Worm (Caenorhabditis elegans) whole organism, L4 larva: ENCODE measurements around the gene lin-36.

ENCODE experiments used
- F44E2.7 ChIP-seq: fragments of 200-800 bp; sonication (Bioruptor generic); IDR thresholded peaks from 2 replicates; pipeline ENCODE4 v2.1.2; 2022; ENCODE audit warnings: missing genetic modification characterization, missing compliant biosample characterization
- aly-2 ChIP-seq: sonication (generic microtip); optimal IDR thresholded peaks from 2 replicates; lab custom pipeline; 2018; ENCODE audit warnings: missing biosample characterization, missing genetic modification characterization
- ama-1 ChIP-seq: fragments of 150-350 bp; optimal IDR thresholded peaks from 2 replicates; lab custom pipeline; 2014; ENCODE audit warnings: inconsistent platforms, mixed read lengths
- dpl-1 ChIP-seq: fragments of 150-350 bp; optimal IDR thresholded peaks from 2 replicates; lab custom pipeline; 2014; ENCODE audit warnings: missing biosample characterization, missing genetic modification reagents, missing genetic modification characterization
- egl-27 ChIP-seq: sonication (generic microtip); optimal IDR thresholded peaks from 3 replicates; lab custom pipeline; 2017; ENCODE audit warnings: missing biosample characterization, missing genetic modification reagents, missing genetic modification characterization
- lsy-2 ChIP-seq, 2 experiments: fragments of 150-350 bp in 1 of 2; sonication (generic microtip) in 1 of 2; optimal IDR thresholded peaks; 2 replicates each; lab custom pipeline; 2014 to 2017; ENCODE audit warnings: missing biosample characterization in 2 of 2, missing genetic modification characterization in 2 of 2
- nhr-28 ChIP-seq: fragments of 150-350 bp; optimal IDR thresholded peaks from 2 replicates; lab custom pipeline; 2014; ENCODE audit warnings: missing biosample characterization, missing genetic modification characterization
- nhr-76 ChIP-seq: fragments of 150-350 bp; optimal IDR thresholded peaks from 2 replicates; lab custom pipeline; 2014; ENCODE audit warnings: missing biosample characterization, missing genetic modification characterization
- sdz-12 ChIP-seq: fragments of 200-800 bp; sonication (Bioruptor generic); optimal IDR thresholded peaks from 2 replicates; lab custom pipeline; 2018; ENCODE audit warnings: mild to moderate bottlenecking, missing genetic modification characterization, missing compliant biosample characterization
- skn-1 ChIP-seq: fragments of 150-350 bp; optimal IDR thresholded peaks from 2 replicates; lab custom pipeline; 2014; ENCODE audit warnings: missing biosample characterization, missing genetic modification characterization
- snpc-1.2 ChIP-seq: fragments of 200-800 bp; sonication (Bioruptor generic); IDR thresholded peaks from 2 replicates; pipeline ENCODE4 v1.3.6; 2022; ENCODE audit warnings: missing genetic modification reagents, missing genetic modification characterization, missing compliant biosample characterization

ce11 chrIII:8042775-8043174 lies 22.1 kb upstream of the lin-36 start, which contains the start of gene K12H4.6:
- TF ChIP-seq dpl-1, result no peak
- no peak for TF ChIP-seq nhr-76 (tag; lab: Kevin White, UChicago)
- TF ChIP-seq skn-1 (tag; lab: Kevin White, UChicago), result no peak
- TF ChIP-seq F44E2.7, result no peak
- no peak for TF ChIP-seq nhr-28 (tag; lab: Kevin White, UChicago)
- no peak for TF ChIP-seq aly-2 (tag; lab: Kevin White, UChicago)
- TF ChIP-seq lsy-2 (tag; optimal IDR thresholded peaks at IDR 0.05; lab: Kevin White, UChicago), result no peak
- TF ChIP-seq snpc-1.2, result no peak
- no peak for TF ChIP-seq egl-27 (tag; lab: Kevin White, UChicago)
- no peak for TF ChIP-seq ama-1
- no peak for TF ChIP-seq sdz-12
